Worm (Caenorhabditis elegans): ENCODE measurements around the gene F25E2.3.

DNA sequence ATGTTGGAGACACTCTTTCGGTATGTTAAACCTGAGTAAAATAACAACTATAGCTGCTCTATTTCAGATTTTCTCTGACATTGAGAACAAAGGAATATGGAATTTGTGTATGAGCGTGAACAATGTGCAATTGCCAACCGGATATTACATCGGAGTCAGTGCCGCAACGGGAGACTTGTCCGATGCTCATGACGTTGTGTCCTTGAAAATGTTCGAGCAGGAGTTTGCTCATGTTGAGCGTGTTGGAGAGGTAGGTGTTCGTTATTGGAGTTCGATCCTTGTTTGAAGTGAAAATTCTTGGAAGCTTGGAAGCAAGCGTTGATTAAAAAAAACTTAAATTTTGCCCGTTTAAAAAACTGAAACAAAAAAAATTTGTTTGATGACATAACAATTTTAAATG lies 43.4 kb downstream of the F25E2.3 start:
- TF ChIP-seq mdl-1 (tag; optimal IDR thresholded peaks at IDR 0.05) (no peak), hpl-2 (GFP tag; optimal IDR thresholded peaks at IDR 0.05) (no peak), lin-39 (tag; optimal IDR thresholded peaks at IDR 0.05) (no peak), unc-98 (GFP tag; IDR thresholded peaks at IDR 0.05) (no peak), lir-3 (tag; optimal IDR thresholded peaks at IDR 0.05; ENCODE audit: poor library complexity) (no peak), ceh-82 (tag; optimal IDR thresholded peaks at IDR 0.05) (no peak), pag-3 (tag; optimal IDR thresholded peaks at IDR 0.05; ENCODE audit: borderline replicate concordance, insufficient read depth) (no peak), isw-1 (GFP tag; IDR thresholded peaks at IDR 0.05) (no peak), ama-1 (optimal IDR thresholded peaks at IDR 0.05) (no peak), ztf-4 (tag; optimal IDR thresholded peaks at IDR 0.05) (no peak), ceh-63 (GFP tag; optimal IDR thresholded peaks at IDR 0.05) (no peak), elt-3 (tag; optimal IDR thresholded peaks at IDR 0.05) (no peak), nhr-11 (tag; optimal IDR thresholded peaks at IDR 0.05) (no peak)

All from whole organism, L1 larva.